Fruit fly (Drosophila melanogaster) whole organism, embryonic: ENCODE data around the gene ppk15.
A peak's percentile ranks its signal among the peaks of the same experiment; 100 is the strongest.

Experiments used
- Aef1 ChIP-seq: fragments of 200-800 bp; sonication (Bioruptor generic); IDR thresholded peaks from 3 replicates; pipeline ENCODE4 v1.3.6; 2022; ENCODE audit warnings: missing biosample characterization, missing genetic modification characterization
- Antp ChIP-seq: fragments of 200-800 bp; sonication (Bioruptor generic); optimal IDR thresholded peaks from 3 replicates; lab custom pipeline; 2016; ENCODE audit warnings: missing biosample characterization, missing genetic modification characterization
- Atf-2 ChIP-seq: fragments of 200-800 bp; sonication (Bioruptor generic); optimal IDR thresholded peaks from 2 replicates; lab custom pipeline; 2016; ENCODE audit warnings: missing biosample characterization, missing genetic modification characterization
- B-H2 ChIP-seq: fragments of 200-800 bp; sonication (Bioruptor generic); optimal IDR thresholded peaks from 2 replicates; lab custom pipeline; 2018; ENCODE audit warnings: missing biosample characterization, mild to moderate bottlenecking, missing genetic modification characterization
- Bteb2 ChIP-seq: fragments of 200-800 bp; sonication (Bioruptor generic); optimal IDR thresholded peaks from 2 replicates; lab custom pipeline; 2016; ENCODE audit warnings: missing biosample characterization, missing genetic modification characterization
- CG10209 ChIP-seq: fragments of 200-800 bp; sonication (Bioruptor generic); optimal IDR thresholded peaks from 3 replicates; lab custom pipeline; 2017; ENCODE audit warnings: missing biosample characterization, mild to moderate bottlenecking, missing genetic modification characterization, missing genetic modification reagents
- CG11085 ChIP-seq: fragments of 200-800 bp; sonication (Bioruptor generic); IDR thresholded peaks from 2 replicates; pipeline ENCODE4 v1.3.6; 2022; ENCODE audit warnings: missing biosample characterization, missing genetic modification characterization
- CG11093 ChIP-seq: fragments of 200-800 bp; sonication (Bioruptor generic); IDR thresholded peaks from 3 replicates; pipeline ENCODE4 v1.3.6; 2022; ENCODE audit warnings: missing biosample characterization, missing genetic modification characterization
- CG11456 ChIP-seq: fragments of 200-800 bp; sonication (Bioruptor generic); IDR thresholded peaks from 3 replicates; pipeline ENCODE4 v1.3.6; 2022; ENCODE audit warnings: missing biosample characterization, missing genetic modification characterization
- CG13123 ChIP-seq: fragments of 200-800 bp; sonication (Bioruptor generic); optimal IDR thresholded peaks from 2 replicates; lab custom pipeline; 2016; ENCODE audit warnings: missing biosample characterization, missing genetic modification characterization
- CG13624 ChIP-seq: fragments of 200-800 bp; sonication (Bioruptor generic); optimal IDR thresholded peaks from 2 replicates; lab custom pipeline; 2016; ENCODE audit warnings: missing biosample characterization, missing genetic modification characterization
- CG14667 ChIP-seq: fragments of 200-800 bp; sonication (Bioruptor generic); IDR thresholded peaks from 2 replicates; pipeline ENCODE4 v1.3.6; 2022; ENCODE audit warnings: missing biosample characterization, missing genetic modification characterization
- CG15011 ChIP-seq: fragments of 200-800 bp; sonication (Bioruptor generic); optimal IDR thresholded peaks from 3 replicates; lab custom pipeline; 2018; ENCODE audit warnings: missing biosample characterization, mild to moderate bottlenecking, missing genetic modification characterization
- CG1603 ChIP-seq: fragments of 200-800 bp; sonication (Bioruptor generic); optimal IDR thresholded peaks from 2 replicates; lab custom pipeline; 2019; ENCODE audit warnings: missing biosample characterization, mild to moderate bottlenecking, missing genetic modification characterization, moderate library complexity
- CG1647 ChIP-seq: fragments of 200-800 bp; sonication (Bioruptor generic); optimal IDR thresholded peaks from 3 replicates; lab custom pipeline; 2016; ENCODE audit warnings: missing biosample characterization, missing genetic modification characterization
- CG17328 ChIP-seq: fragments of 200-800 bp; sonication (Bioruptor generic); IDR thresholded peaks from 2 replicates; pipeline ENCODE4 v1.3.6; 2022; ENCODE audit warnings: missing biosample characterization, missing genetic modification characterization
- CG17802 ChIP-seq: fragments of 200-800 bp; sonication (Bioruptor generic); optimal IDR thresholded peaks from 2 replicates; lab custom pipeline; 2018; ENCODE audit warnings: missing biosample characterization, mild to moderate bottlenecking, missing genetic modification characterization, moderate library complexity
- CG18599 ChIP-seq: fragments of 200-800 bp; sonication (Bioruptor generic); optimal IDR thresholded peaks from 3 replicates; lab custom pipeline; 2017; ENCODE audit warnings: missing biosample characterization, missing genetic modification characterization, mild to moderate bottlenecking, moderate library complexity, missing genetic modification reagents
- CG2889 ChIP-seq: fragments of 200-800 bp; sonication (Bioruptor generic); IDR thresholded peaks from 3 replicates; pipeline ENCODE4 v1.3.6; 2022; ENCODE audit warnings: missing biosample characterization, missing genetic modification characterization
- CG30403 ChIP-seq: fragments of 200-800 bp; sonication (Bioruptor generic); optimal IDR thresholded peaks from 3 replicates; lab custom pipeline; 2016; ENCODE audit warnings: missing biosample characterization, missing genetic modification characterization
- CG34422 ChIP-seq: fragments of 200-800 bp; sonication (Bioruptor generic); IDR thresholded peaks from 3 replicates; pipeline ENCODE4 v1.3.6; 2022; ENCODE audit warnings: missing biosample characterization, missing genetic modification characterization
- CG3995 ChIP-seq: fragments of 200-800 bp; sonication (Bioruptor generic); optimal IDR thresholded peaks from 3 replicates; lab custom pipeline; 2016; ENCODE audit warnings: missing biosample characterization, missing genetic modification characterization
- CG4424 ChIP-seq: fragments of 200-800 bp; sonication (Bioruptor generic); optimal IDR thresholded peaks from 3 replicates; lab custom pipeline; 2016; ENCODE audit warnings: missing biosample characterization, missing genetic modification characterization
- CG7963 ChIP-seq: fragments of 200-800 bp; sonication (Bioruptor generic); IDR thresholded peaks from 3 replicates; pipeline ENCODE4 v1.3.6; 2022; ENCODE audit warnings: missing biosample characterization, missing genetic modification characterization; ENCODE audit not compliant: partially characterized antibody
- Camta ChIP-seq: fragments of 200-800 bp; sonication (Bioruptor generic); optimal IDR thresholded peaks from 2 replicates; lab custom pipeline; 2016; ENCODE audit warnings: missing biosample characterization, missing genetic modification characterization
- Dref ChIP-seq: fragments of 200-800 bp; sonication (Bioruptor generic); IDR thresholded peaks from 2 replicates; pipeline ENCODE4 v1.3.6; 2022; ENCODE audit warnings: missing biosample characterization, missing genetic modification characterization
- Med ChIP-seq: fragments of 200-800 bp; sonication (Bioruptor generic); peaks from one replicate; lab custom pipeline; 2016; ENCODE audit warnings: missing biosample characterization, missing genetic modification characterization, mild to moderate bottlenecking, inconsistent platforms, moderate library complexity
- NC2β ChIP-seq: fragments of 200-800 bp; sonication (Bioruptor generic); optimal IDR thresholded peaks from 2 replicates; lab custom pipeline; 2016; ENCODE audit warnings: missing biosample characterization, missing genetic modification characterization
- Pdp1 ChIP-seq, 2 experiments: fragments of 200-800 bp; sonication (Bioruptor generic); optimal IDR thresholded peaks; 3 replicates each; lab custom pipeline; 2016; ENCODE audit warnings: missing biosample characterization in 2 of 2, missing genetic modification characterization in 2 of 2, mild to moderate bottlenecking in 1 of 2, moderate library complexity in 1 of 2
- Sin3A ChIP-seq: fragments of >200 bp; optimal IDR thresholded peaks from 2 replicates; lab custom pipeline; 2018
- Tbp ChIP-seq: fragments of >200 bp; optimal IDR thresholded peaks from 2 replicates; lab custom pipeline; 2018; ENCODE audit warnings: missing biosample characterization, missing genetic modification characterization
- ara ChIP-seq: fragments of 200-800 bp; sonication (Bioruptor generic); IDR thresholded peaks from 2 replicates; pipeline ENCODE4 v1.3.6; 2022; ENCODE audit warnings: missing biosample characterization, missing genetic modification characterization
- bbx ChIP-seq: fragments of 200-800 bp; sonication (Bioruptor generic); IDR thresholded peaks from 2 replicates; pipeline ENCODE4 v1.3.6; 2022; ENCODE audit warnings: missing biosample characterization, missing genetic modification characterization; ENCODE audit not compliant: partially characterized antibody
- chinmo ChIP-seq: fragments of 200-800 bp; sonication (Bioruptor generic); IDR thresholded peaks from 4 replicates; pipeline ENCODE4 v1.3.6; 2022; ENCODE audit warnings: missing biosample characterization, missing genetic modification characterization; ENCODE audit not compliant: partially characterized antibody
- dan ChIP-seq: fragments of 200-800 bp; sonication (Bioruptor generic); IDR thresholded peaks from 2 replicates; pipeline ENCODE4 v1.3.6; 2022; ENCODE audit warnings: missing biosample characterization, missing genetic modification characterization
- danr ChIP-seq: fragments of 200-800 bp; sonication (Bioruptor generic); IDR thresholded peaks from 2 replicates; pipeline ENCODE4 v1.3.6; 2022; ENCODE audit warnings: missing biosample characterization, missing genetic modification characterization
- dmrt11E ChIP-seq: fragments of 200-800 bp; sonication (Bioruptor generic); optimal IDR thresholded peaks from 3 replicates; lab custom pipeline; 2018; ENCODE audit warnings: missing biosample characterization, mild to moderate bottlenecking, missing genetic modification characterization, moderate library complexity
- fd3F ChIP-seq: fragments of 200-800 bp; sonication (Bioruptor generic); optimal IDR thresholded peaks from 2 replicates; lab custom pipeline; 2018; ENCODE audit warnings: missing biosample characterization, mild to moderate bottlenecking, missing genetic modification characterization, moderate library complexity
- gsb ChIP-seq: fragments of 200-800 bp; sonication (Bioruptor generic); IDR thresholded peaks from 2 replicates; pipeline ENCODE4 v1.3.6; 2022; ENCODE audit warnings: missing biosample characterization, missing genetic modification characterization
- hkb ChIP-seq, 2 experiments: fragments of 200-800 bp in 1 of 2; fragments of >200 bp in 1 of 2; sonication (Bioruptor generic) in 1 of 2; IDR thresholded peaks in 1 of 2; optimal IDR thresholded peaks in 1 of 2; 2 replicates each; pipeline versions ENCODE4 v1.3.6 to Lab custom; 2017 to 2022; ENCODE audit warnings: missing biosample characterization in 1 of 2, missing genetic modification characterization in 1 of 2
- lab ChIP-seq: fragments of 200-800 bp; sonication (Bioruptor generic); optimal IDR thresholded peaks from 3 replicates; lab custom pipeline; 2017; ENCODE audit warnings: missing biosample characterization, missing genetic modification characterization, mild to moderate bottlenecking, moderate library complexity, missing genetic modification reagents
- maf-S ChIP-seq: fragments of 200-800 bp; sonication (Bioruptor generic); optimal IDR thresholded peaks from 2 replicates; lab custom pipeline; 2016; ENCODE audit warnings: missing biosample characterization, missing genetic modification characterization
- repo ChIP-seq: fragments of 200-800 bp; sonication (Bioruptor generic); optimal IDR thresholded peaks from 2 replicates; lab custom pipeline; 2016; ENCODE audit warnings: missing biosample characterization, missing genetic modification characterization
- sd ChIP-seq: fragments of 200-800 bp; sonication (Bioruptor generic); optimal IDR thresholded peaks from 3 replicates; lab custom pipeline; 2018; ENCODE audit warnings: missing biosample characterization, mild to moderate bottlenecking, missing genetic modification characterization, moderate library complexity
- slp2 ChIP-seq: fragments of 200-800 bp; sonication (Bioruptor generic); optimal IDR thresholded peaks from 2 replicates; lab custom pipeline; 2016; ENCODE audit warnings: missing biosample characterization, missing genetic modification characterization
- sob ChIP-seq: fragments of 200-800 bp; sonication (Bioruptor generic); IDR thresholded peaks from 2 replicates; pipeline ENCODE4 v1.3.6; 2022; ENCODE audit warnings: missing biosample characterization, missing genetic modification characterization
- tgo ChIP-seq: fragments of 200-800 bp; sonication (Bioruptor generic); IDR thresholded peaks from 3 replicates; pipeline ENCODE4 v1.3.6; 2022; ENCODE audit warnings: missing biosample characterization, missing genetic modification characterization
- trh ChIP-seq: fragments of 200-800 bp; sonication (Bioruptor generic); optimal IDR thresholded peaks from 2 replicates; lab custom pipeline; 2016; ENCODE audit warnings: missing biosample characterization, missing genetic modification characterization

ppk15 gene

DNA sequence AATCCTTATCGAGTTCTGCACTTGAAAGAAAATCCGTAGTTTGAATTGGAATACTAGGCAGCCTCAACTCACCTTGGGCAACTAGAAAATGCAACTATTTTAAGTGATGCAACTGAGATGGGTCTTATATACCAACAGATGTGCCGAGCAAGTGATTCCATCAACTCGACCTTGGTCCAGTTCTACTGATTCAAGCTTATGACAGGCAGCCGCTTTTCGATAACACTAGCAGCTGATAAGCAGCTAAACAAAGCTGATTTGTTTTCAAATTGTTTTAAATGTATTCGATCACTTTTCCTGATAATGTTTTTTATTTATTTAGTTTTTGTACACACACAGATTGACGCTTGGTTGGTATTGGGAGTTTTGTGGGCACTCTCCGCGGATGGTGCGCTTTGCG lies 21.5 kb upstream of the ppk15 start, which contains the start of gene CG6503:
Gene CG6503, minus strand, starts transcription at position 101 of the 400 bp plus-strand sequence.
- TF ChIP-seq Pdp1 (GFP tag; optimal IDR thresholded peaks at IDR 0.05; lab: Kevin White, UChicago) (peak in 1 of 2 experiments; percentile 26), gsb (GFP tag; lab: Robert Waterston, UW) (no peak), Aef1 (no peak), fd3F (GFP tag; lab: Kevin White, UChicago) (no peak)
- TF ChIP-seq, all 482 proteins: peak for 1

- TF ChIP-seq CG17328 (no peak), chinmo (GFP tag; lab: Robert Waterston, UW) (no peak), CG11093 (no peak), sd (tag; lab: Kevin White, UChicago) (no peak), CG2889 (GFP tag; lab: Robert Waterston, UW) (no peak), CG13123 (GFP tag; lab: Kevin White, UChicago) (no peak), Tbp (GFP tag; lab: Kevin White, UChicago) (no peak), CG13624 (GFP tag; lab: Kevin White, UChicago) (no peak), maf-S (GFP tag; lab: Kevin White, UChicago) (no peak), CG4424 (GFP tag; lab: Kevin White, UChicago) (no peak), Dref (GFP tag; lab: Robert Waterston, UW) (no peak), slp2 (GFP tag; lab: Kevin White, UChicago) (no peak), CG1647 (GFP tag; lab: Kevin White, UChicago) (no peak)
These were observed 10.3 kb upstream of the ppk15 start, which contains the start of gene Ald2 for dm6 chr3R:26413788-26414187. Gene Ald2 (plus strand): TSS chr3R:26414088.

DNA sequence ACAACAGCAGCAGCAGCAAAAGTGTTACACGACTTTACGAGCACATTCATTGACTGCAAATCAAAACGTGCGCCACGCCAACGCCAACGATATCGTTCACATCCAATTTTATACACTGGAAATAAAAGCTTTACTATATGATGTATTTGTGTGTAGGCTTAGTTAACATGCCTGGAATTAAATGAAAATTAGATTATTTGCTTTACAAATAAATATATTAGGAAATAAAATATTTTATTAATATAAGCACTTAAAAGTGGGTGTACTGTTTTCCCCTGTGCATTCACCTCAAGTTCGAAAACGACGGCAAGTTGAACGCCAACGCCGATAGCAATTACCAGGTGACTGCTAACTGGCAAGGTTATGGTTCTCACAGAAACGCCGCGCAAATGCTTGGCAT lies 6.3 kb upstream of the ppk15 start:
- TF ChIP-seq Antp (GFP tag; lab: Kevin White, UChicago) (no peak), CG30403 (no peak), CG15011 (no peak), CG10209 (GFP tag; lab: Kevin White, UChicago) (no peak), CG7963 (GFP tag; lab: Robert Waterston, UW) (no peak), B-H2 (GFP tag; lab: Kevin White, UChicago) (no peak), Camta (GFP tag; lab: Kevin White, UChicago) (no peak), CG34422 (0 out of 3 replicates have a peak, but pooled peaks have one; percentile 22), hkb (optimal IDR thresholded peaks at IDR 0.05; lab: Kevin White, UChicago) (no peak), hkb (GFP tag; IDR thresholded peaks at IDR 0.05; lab: Robert Waterston, UW) (no peak), CG11456 (GFP tag; lab: Robert Waterston, UW) (0 out of 3 replicates have a peak, but pooled peaks have one; percentile 30), bbx (GFP tag; lab: Robert Waterston, UW) (no peak), lab (GFP tag; lab: Kevin White, UChicago) (peak; percentile 43), sob (peak; percentile 29; the same call in 1 of the 2 replicates), dmrt11E (tag; lab: Kevin White, UChicago) (no peak), Med (GFP tag; lab: Kevin White, UChicago) (no peak), CG3995 (no peak), danr (peak; percentile 32; the same call in 1 of the 2 replicates), ara (no peak), CG17802 (tag; lab: Kevin White, UChicago) (no peak), CG1603 (tag; lab: Kevin White, UChicago) (no peak), NC2β (GFP tag; lab: Kevin White, UChicago) (no peak), Sin3A (no peak), CG18599 (peak; percentile 30), CG11093 (no peak), tgo (GFP tag; lab: Robert Waterston, UW) (peak; percentile 50; the same call in 2 of the 3 replicates), repo (GFP tag; lab: Kevin White, UChicago) (no peak), CG11085 (GFP tag; lab: Robert Waterston, UW) (no peak), Atf-2 (GFP tag; lab: Kevin White, UChicago) (no peak), CG14667 (peak; percentile 42; the same call in 1 of the 2 replicates), dan (GFP tag; lab: Robert Waterston, UW) (no peak), Bteb2 (GFP tag; lab: Kevin White, UChicago) (no peak), trh (GFP tag; lab: Kevin White, UChicago) (no peak)
